Worm (Caenorhabditis elegans) whole organism, L4 larva: ENCODE results near the gene clec-135.

Source experiments
- D1046.2 ChIP-seq: fragments of 200-800 bp; sonication (Bioruptor generic); IDR thresholded peaks from 2 replicates; pipeline ENCODE4 v1.3.6; 2022; ENCODE audit warnings: missing genetic modification characterization, missing compliant biosample characterization
- F44E2.7 ChIP-seq: fragments of 200-800 bp; sonication (Bioruptor generic); IDR thresholded peaks from 2 replicates; pipeline ENCODE4 v2.1.2; 2022; ENCODE audit warnings: missing genetic modification characterization, missing compliant biosample characterization
- F49E8.2 ChIP-seq: sonication (generic microtip); optimal IDR thresholded peaks from 2 replicates; lab custom pipeline; 2016; ENCODE audit warnings: missing compliant biosample characterization, mild to moderate bottlenecking, missing genetic modification characterization, borderline replicate concordance
- T26A8.4 ChIP-seq: fragments of 200-800 bp; sonication (Bioruptor generic); IDR thresholded peaks from 2 replicates; pipeline ENCODE4 v1.3.6; 2022; ENCODE audit warnings: missing genetic modification characterization, missing compliant biosample characterization
- Y48G9A.11 ChIP-seq: fragments of 200-800 bp; sonication (Bioruptor generic); IDR thresholded peaks from 2 replicates; pipeline ENCODE4 v1.3.6; 2022; ENCODE audit warnings: missing genetic modification reagents, missing genetic modification characterization, missing compliant biosample characterization
- Y75B8A.6 ChIP-seq: fragments of 200-800 bp; sonication (Bioruptor generic); IDR thresholded peaks from 2 replicates; pipeline ENCODE4 v1.3.6; 2022; ENCODE audit warnings: missing genetic modification reagents, missing genetic modification characterization, missing compliant biosample characterization
- aha-1 ChIP-seq: fragments of 150-350 bp; peaks from one replicate; lab custom pipeline; 2014; ENCODE audit warnings: missing biosample characterization, missing genetic modification characterization
- ama-1 ChIP-seq: fragments of 150-350 bp; optimal IDR thresholded peaks from 2 replicates; lab custom pipeline; 2014; ENCODE audit warnings: inconsistent platforms, mixed read lengths
- arid-1 ChIP-seq: fragments of 200-800 bp; sonication (Bioruptor generic); conservative IDR thresholded peaks from 2 replicates; pipeline ENCODE4 v1.3.6; 2022; ENCODE audit warnings: missing genetic modification reagents, missing genetic modification characterization, missing compliant biosample characterization
- attf-4 ChIP-seq: sonication (generic microtip); optimal IDR thresholded peaks from 3 replicates; lab custom pipeline; 2017; ENCODE audit warnings: missing biosample characterization, missing genetic modification characterization
- ceh-82 ChIP-seq: sonication (generic microtip); optimal IDR thresholded peaks from 2 replicates; lab custom pipeline; 2017; ENCODE audit warnings: missing biosample characterization, missing genetic modification characterization
- cey-2 ChIP-seq: sonication (generic microtip); optimal IDR thresholded peaks from 3 replicates; lab custom pipeline; 2017; ENCODE audit warnings: missing genetic modification characterization, mild to moderate bottlenecking, missing compliant biosample characterization, antibody characterized with exemption, borderline replicate concordance; ENCODE audit not compliant: insufficient read depth
- dpl-1 ChIP-seq: fragments of 150-350 bp; optimal IDR thresholded peaks from 2 replicates; lab custom pipeline; 2014; ENCODE audit warnings: missing biosample characterization, missing genetic modification reagents, missing genetic modification characterization
- duxl-1 ChIP-seq: sonication (generic microtip); optimal IDR thresholded peaks from 2 replicates; lab custom pipeline; 2016; ENCODE audit warnings: mild to moderate bottlenecking, missing genetic modification characterization, moderate library complexity, missing compliant biosample characterization; ENCODE audit not compliant: poor library complexity
- dve-1 ChIP-seq: sonication (generic microtip); optimal IDR thresholded peaks from 2 replicates; lab custom pipeline; 2017; ENCODE audit warnings: antibody characterized with exemption, mild to moderate bottlenecking, missing genetic modification characterization, missing compliant biosample characterization; ENCODE audit not compliant: insufficient read depth
- egl-27 ChIP-seq: sonication (generic microtip); optimal IDR thresholded peaks from 3 replicates; lab custom pipeline; 2017; ENCODE audit warnings: missing biosample characterization, missing genetic modification reagents, missing genetic modification characterization
- egl-43 ChIP-seq: fragments of 200-800 bp; sonication (Bioruptor generic); IDR thresholded peaks from 2 replicates; pipeline ENCODE4 v1.3.6; 2022; ENCODE audit warnings: missing genetic modification reagents, missing genetic modification characterization, missing compliant biosample characterization
- fos-1 ChIP-seq: fragments of 150-350 bp; optimal IDR thresholded peaks from 2 replicates; lab custom pipeline; 2014; ENCODE audit warnings: missing biosample characterization, missing genetic modification characterization
- hif-1 ChIP-seq, 2 experiments: sonication (generic microtip); optimal IDR thresholded peaks; 2 replicates each; lab custom pipeline; 2016 to 2017; ENCODE audit warnings: missing compliant biosample characterization in 2 of 2, missing genetic modification characterization in 2 of 2, missing genetic modification reagents in 2 of 2, missing genotype in 2 of 2, mild to moderate bottlenecking in 1 of 2
- hlh-30 ChIP-seq: sonication (generic microtip); optimal IDR thresholded peaks from 2 replicates; lab custom pipeline; 2017; ENCODE audit warnings: antibody characterized with exemption, mild to moderate bottlenecking, missing genetic modification characterization, missing compliant biosample characterization; ENCODE audit not compliant: insufficient read depth
- lin-1 ChIP-seq: fragments of 200-800 bp; sonication (Bioruptor generic); IDR thresholded peaks from 2 replicates; pipeline ENCODE4 v1.3.6; 2022; ENCODE audit warnings: missing genetic modification reagents, missing genetic modification characterization, missing compliant biosample characterization
- lin-15B ChIP-seq: fragments of 150-350 bp; sonication (generic microtip); optimal IDR thresholded peaks from 3 replicates; lab custom pipeline; 2014; ENCODE audit warnings: missing biosample characterization, missing genetic modification characterization
- lin-38 ChIP-seq: fragments of 200-800 bp; sonication (Bioruptor generic); IDR thresholded peaks from 2 replicates; pipeline ENCODE4 v1.3.6; 2022; ENCODE audit warnings: missing genetic modification reagents, missing genetic modification characterization, missing compliant biosample characterization
- lir-3 ChIP-seq: sonication (generic microtip); optimal IDR thresholded peaks from 2 replicates; lab custom pipeline; 2016; ENCODE audit warnings: mild to moderate bottlenecking, missing genetic modification characterization, missing compliant biosample characterization
- madf-5 ChIP-seq, 2 experiments: fragments of 200-800 bp; sonication (Bioruptor generic); IDR thresholded peaks; 2 replicates each; pipeline ENCODE4 v1.3.6; 2022; ENCODE audit warnings: missing compliant biosample characterization in 2 of 2, missing genetic modification characterization in 2 of 2
- mep-1 ChIP-seq: fragments of 150-350 bp; sonication (generic microtip); optimal IDR thresholded peaks from 3 replicates; lab custom pipeline; 2014; ENCODE audit warnings: missing biosample characterization, missing genetic modification characterization
- nhr-10 ChIP-seq: fragments of 150-350 bp; optimal IDR thresholded peaks from 2 replicates; lab custom pipeline; 2014; ENCODE audit warnings: missing biosample characterization, missing genetic modification characterization
- nhr-237 ChIP-seq: sonication (generic microtip); optimal IDR thresholded peaks from 2 replicates; lab custom pipeline; 2017; ENCODE audit warnings: missing biosample characterization, missing genetic modification characterization
- nhr-28 ChIP-seq: fragments of 150-350 bp; optimal IDR thresholded peaks from 2 replicates; lab custom pipeline; 2014; ENCODE audit warnings: missing biosample characterization, missing genetic modification characterization
- pha-4 ChIP-seq, 2 experiments: fragments of 150-350 bp in 1 of 2; fragments of 200-800 bp in 1 of 2; sonication (Bioruptor generic) in 1 of 2; IDR thresholded peaks in 1 of 2; optimal IDR thresholded peaks in 1 of 2; 2 replicates each; pipeline versions ENCODE4 v1.3.6 to Lab custom; 2014 to 2022; ENCODE audit warnings: missing genetic modification characterization in 2 of 2, missing genetic modification reagents in 2 of 2, missing biosample characterization in 1 of 2, missing compliant biosample characterization in 1 of 2
- php-3 ChIP-seq: fragments of 200-800 bp; sonication (Bioruptor generic); IDR thresholded peaks from 2 replicates; pipeline ENCODE4 v1.3.6; 2022; ENCODE audit warnings: missing genetic modification reagents, missing genetic modification characterization, missing compliant biosample characterization
- rbr-2 ChIP-seq: sonication (generic microtip); optimal IDR thresholded peaks from 2 replicates; lab custom pipeline; 2016; ENCODE audit warnings: missing genotype, missing genetic modification characterization, missing compliant biosample characterization
- set-16 ChIP-seq: fragments of 200-800 bp; sonication (Bioruptor generic); IDR thresholded peaks from 2 replicates; pipeline ENCODE4 v1.3.6; 2022; ENCODE audit warnings: missing genetic modification reagents, missing genetic modification characterization, missing compliant biosample characterization
- unc-130 ChIP-seq: sonication (generic microtip); optimal IDR thresholded peaks from 2 replicates; lab custom pipeline; 2016; ENCODE audit warnings: missing genetic modification reagents, missing genetic modification characterization, missing compliant biosample characterization
- unc-39 ChIP-seq: sonication (generic microtip); optimal IDR thresholded peaks from 2 replicates; lab custom pipeline; 2017; ENCODE audit warnings: missing biosample characterization, missing genetic modification characterization
- unc-62 ChIP-seq, 3 experiments: fragments of 150-350 bp in 1 of 3; sonication (generic microtip); optimal IDR thresholded peaks in 2 of 3; peaks in 1 of 3; 1 replicate in 1 of 3; 2 replicates in 2 of 3; lab custom pipeline; 2014 to 2017; ENCODE audit warnings: missing biosample characterization in 3 of 3, missing genetic modification characterization in 3 of 3, missing genetic modification reagents in 3 of 3, missing genotype in 1 of 3
- zfp-3 ChIP-seq: fragments of 200-800 bp; sonication (Bioruptor generic); conservative IDR thresholded peaks from 2 replicates; pipeline ENCODE4 v1.3.6; 2022; ENCODE audit warnings: missing genetic modification reagents, missing genetic modification characterization, missing compliant biosample characterization
- ztf-7 ChIP-seq: fragments of 150-350 bp; optimal IDR thresholded peaks from 2 replicates; lab custom pipeline; 2014; ENCODE audit warnings: missing biosample characterization, missing genetic modification characterization

clec-135 gene

DNA sequence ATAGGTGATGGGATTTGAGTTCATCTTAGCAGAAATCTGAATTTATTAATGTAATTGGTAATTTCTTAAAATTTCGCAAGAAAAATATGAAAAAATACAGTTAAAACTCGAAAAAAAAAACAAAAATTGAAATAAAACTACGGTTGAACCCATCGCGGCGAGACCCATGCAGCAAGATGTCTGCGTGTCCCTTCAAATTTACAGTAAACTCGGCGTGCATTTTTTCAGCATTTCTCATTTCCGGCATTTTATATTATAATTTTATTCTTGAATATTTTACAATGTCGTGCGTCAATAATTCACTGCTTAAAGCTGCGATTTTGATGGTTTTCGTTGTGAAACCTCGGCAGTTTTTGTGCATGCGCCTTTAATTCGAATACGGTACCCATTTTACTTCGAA lies 22.6 kb downstream of the clec-135 start, which contains the start of gene fbxc-43:
TSS of gene fbxc-43 (minus strand) at position 38 of the 400 bp plus-strand sequence.
- no peak for TF ChIP-seq D1046.2 (GFP tag; lab: Robert Waterston, UW)
- no peak for TF ChIP-seq madf-5 (GFP tag; IDR thresholded peaks at IDR 0.05; lab: Robert Waterston, UW)
- TF ChIP-seq Y48G9A.11: no peak
- TF ChIP-seq attf-4 (tag; lab: Kevin White, UChicago): no peak
- TF ChIP-seq set-16 (GFP tag; lab: Robert Waterston, UW): no peak
- TF ChIP-seq F49E8.2 (tag; lab: Kevin White, UChicago): no peak
- no peak for TF ChIP-seq unc-39 (tag; lab: Kevin White, UChicago)
- no peak for TF ChIP-seq T26A8.4
- no peak for TF ChIP-seq cey-2 (tag; lab: Kevin White, UChicago)
- no peak for TF ChIP-seq fos-1
- no peak for TF ChIP-seq nhr-237
- no peak for TF ChIP-seq F44E2.7
- TF ChIP-seq egl-43: no peak
- TF ChIP-seq ztf-7: no peak
- TF ChIP-seq lir-3: no peak
- no peak for TF ChIP-seq hlh-30 (tag; lab: Kevin White, UChicago)
- no peak for TF ChIP-seq Y75B8A.6 (GFP tag; lab: Robert Waterston, UW)
- TF ChIP-seq mep-1 (tag; lab: Kevin White, UChicago): no peak
- TF ChIP-seq hif-1 (tag; optimal IDR thresholded peaks at IDR 0.05; lab: Kevin White, UChicago): no peak
- TF ChIP-seq duxl-1: no peak

ce11 chrII:4230816-4231435 lies 27.7 kb downstream of the clec-135 start, which contains the start of gene C16A11.10:
Gene C16A11.10, plus strand, starts transcription at chrII:4231385.
- TF ChIP-seq nhr-10 (no peak), aha-1 (tag; lab: Kevin White, UChicago) (peak; percentile 42), unc-62 (GFP tag; optimal IDR thresholded peaks at IDR 0.05 in 1 of 2; lab: Kevin White, UChicago) (peak in 1 of 2 experiments; percentile 60), unc-62 (tag; optimal IDR thresholded peaks at IDR 0.05; lab: Kevin White, UChicago) (no peak), rbr-2 (tag; lab: Kevin White, UChicago) (no peak), egl-27 (tag; lab: Kevin White, UChicago) (no peak), attf-4 (tag; lab: Kevin White, UChicago) (no peak), dpl-1 (GFP tag; lab: Kevin White, UChicago) (no peak), nhr-28 (no peak)

- TF ChIP-seq Y48G9A.11 (peak; percentile 43), dve-1 (tag; lab: Kevin White, UChicago) (no peak), lin-15B (tag; lab: Kevin White, UChicago) (no peak), unc-130 (GFP tag; lab: Kevin White, UChicago) (peak; percentile 58), arid-1 (GFP tag; lab: Robert Waterston, UW) (peak; percentile 41; the same call in 1 of the 2 replicates), php-3 (GFP tag; lab: Robert Waterston, UW) (no peak), ceh-82 (no peak), F49E8.2 (tag; lab: Kevin White, UChicago) (peak; percentile 79), lin-38 (peak; percentile 70), zfp-3 (0 out of 2 replicates have a peak, but pooled peaks have one; percentile 28), lin-1 (GFP tag; lab: Robert Waterston, UW) (0 out of 2 replicates have a peak, but pooled peaks have one; percentile 26), ama-1 (lab: Kevin White, UChicago) (no peak), lir-3 (no peak), pha-4 (GFP tag; IDR thresholded peaks at IDR 0.05; lab: Robert Waterston, UW) (peak; percentile 44; the same call in 1 of the 2 replicates), pha-4 (tag; optimal IDR thresholded peaks at IDR 0.05; lab: Kevin White, UChicago) (no peak)
These were observed 29.4 kb downstream of the clec-135 start, which contains the start of gene C16A11.3 for ce11 chrII:4229106-4229708. Gene C16A11.3, plus strand, starts transcription at chrII:4229545.
